Fruit fly (Drosophila melanogaster) whole organism, pupa: ENCODE results near the gene BOD1.

Experiments
- CG10348 ChIP-seq: fragments of 200-800 bp; sonication (Bioruptor generic); IDR thresholded peaks from 2 replicates; pipeline ENCODE4 v1.3.6; 2022; ENCODE audit warnings: missing biosample characterization, missing genetic modification characterization
- CG12605 ChIP-seq: fragments of 200-800 bp; sonication (Bioruptor generic); IDR thresholded peaks from 2 replicates; pipeline ENCODE4 v1.3.6; 2022; ENCODE audit warnings: missing biosample characterization, missing genetic modification characterization
- CG13204 ChIP-seq: fragments of 200-800 bp; sonication (Bioruptor generic); optimal IDR thresholded peaks from 2 replicates; lab custom pipeline; 2018; ENCODE audit warnings: missing biosample characterization, mild to moderate bottlenecking, missing genetic modification characterization, moderate library complexity
- CG14655 ChIP-seq: fragments of 200-800 bp; sonication (Bioruptor generic); optimal IDR thresholded peaks from 3 replicates; lab custom pipeline; 2017; ENCODE audit warnings: mild to moderate bottlenecking, missing biosample characterization, missing genetic modification reagents, missing genetic modification characterization
- CG15710 ChIP-seq: fragments of 200-800 bp; sonication (Bioruptor generic); optimal IDR thresholded peaks from 2 replicates; lab custom pipeline; 2018; ENCODE audit warnings: missing biosample characterization, mild to moderate bottlenecking, missing genetic modification characterization, moderate library complexity
- CG17806 ChIP-seq: fragments of 200-800 bp; sonication (Bioruptor generic); optimal IDR thresholded peaks from 2 replicates; lab custom pipeline; 2018; ENCODE audit warnings: missing biosample characterization, mild to moderate bottlenecking, missing genetic modification characterization, moderate library complexity
- CG32121 ChIP-seq: fragments of 200-800 bp; sonication (Bioruptor generic); IDR thresholded peaks from 2 replicates; pipeline ENCODE4 v1.3.6; 2022; ENCODE audit warnings: missing biosample characterization, missing genetic modification characterization
- CG34367 ChIP-seq: fragments of 200-800 bp; sonication (Bioruptor generic); optimal IDR thresholded peaks from 2 replicates; lab custom pipeline; 2018; ENCODE audit warnings: missing biosample characterization, mild to moderate bottlenecking, missing genetic modification characterization
- CG8301 ChIP-seq: fragments of 200-800 bp; sonication (Bioruptor generic); optimal IDR thresholded peaks from 2 replicates; lab custom pipeline; 2018; ENCODE audit warnings: missing biosample characterization, mild to moderate bottlenecking, missing genetic modification characterization
- CG9948 ChIP-seq: fragments of 200-800 bp; sonication (Bioruptor generic); optimal IDR thresholded peaks from 2 replicates; lab custom pipeline; 2018; ENCODE audit warnings: missing biosample characterization, mild to moderate bottlenecking, missing genetic modification characterization, moderate library complexity
- D1 ChIP-seq: fragments of 200-800 bp; sonication (Bioruptor generic); optimal IDR thresholded peaks from 2 replicates; lab custom pipeline; 2018; ENCODE audit warnings: missing biosample characterization, mild to moderate bottlenecking, missing genetic modification characterization, moderate library complexity
- Ets98B ChIP-seq: fragments of 200-800 bp; sonication (Bioruptor generic); IDR thresholded peaks from 2 replicates; pipeline ENCODE4 v1.3.6; 2022; ENCODE audit warnings: missing biosample characterization, missing genetic modification characterization
- Pif1B ChIP-seq: fragments of 200-800 bp; sonication (Bioruptor generic); optimal IDR thresholded peaks from 3 replicates; lab custom pipeline; 2016; ENCODE audit warnings: missing biosample characterization, missing genetic modification characterization
- gl ChIP-seq: fragments of 200-800 bp; sonication (Bioruptor generic); optimal IDR thresholded peaks from 2 replicates; lab custom pipeline; 2018; ENCODE audit warnings: missing biosample characterization, mild to moderate bottlenecking, missing genetic modification characterization

- TF ChIP-seq CG10348 (GFP tag; lab: Robert Waterston, UW) = no peak
- TF ChIP-seq gl (tag; lab: Kevin White, UChicago) = no peak
- no peak for TF ChIP-seq CG32121 (GFP tag; lab: Robert Waterston, UW)
- no peak for TF ChIP-seq CG34367 (tag; lab: Kevin White, UChicago)
- TF ChIP-seq CG17806 (tag; lab: Kevin White, UChicago) = no peak
- no peak for TF ChIP-seq CG12605 (GFP tag; lab: Robert Waterston, UW)
- no peak for TF ChIP-seq CG8301 (tag; lab: Kevin White, UChicago)
- TF ChIP-seq D1 (tag; lab: Kevin White, UChicago) = no peak
- TF ChIP-seq Pif1B (GFP tag; lab: Kevin White, UChicago) = no peak
- TF ChIP-seq Ets98B (GFP tag; lab: Robert Waterston, UW) = no peak
- TF ChIP-seq CG9948 = no peak
- no peak for TF ChIP-seq CG15710 (tag; lab: Kevin White, UChicago)
- no peak for TF ChIP-seq CG13204 (GFP tag; lab: Kevin White, UChicago)
- no peak for TF ChIP-seq CG14655
Observed at dm6 chr3R:27990651-27991050, 52.6 kb downstream of the BOD1 start, which contains the start of gene CG4815.
